Fruit fly (Drosophila melanogaster): ENCODE data around the gene CG12375.

Gene CG12375

DNA sequence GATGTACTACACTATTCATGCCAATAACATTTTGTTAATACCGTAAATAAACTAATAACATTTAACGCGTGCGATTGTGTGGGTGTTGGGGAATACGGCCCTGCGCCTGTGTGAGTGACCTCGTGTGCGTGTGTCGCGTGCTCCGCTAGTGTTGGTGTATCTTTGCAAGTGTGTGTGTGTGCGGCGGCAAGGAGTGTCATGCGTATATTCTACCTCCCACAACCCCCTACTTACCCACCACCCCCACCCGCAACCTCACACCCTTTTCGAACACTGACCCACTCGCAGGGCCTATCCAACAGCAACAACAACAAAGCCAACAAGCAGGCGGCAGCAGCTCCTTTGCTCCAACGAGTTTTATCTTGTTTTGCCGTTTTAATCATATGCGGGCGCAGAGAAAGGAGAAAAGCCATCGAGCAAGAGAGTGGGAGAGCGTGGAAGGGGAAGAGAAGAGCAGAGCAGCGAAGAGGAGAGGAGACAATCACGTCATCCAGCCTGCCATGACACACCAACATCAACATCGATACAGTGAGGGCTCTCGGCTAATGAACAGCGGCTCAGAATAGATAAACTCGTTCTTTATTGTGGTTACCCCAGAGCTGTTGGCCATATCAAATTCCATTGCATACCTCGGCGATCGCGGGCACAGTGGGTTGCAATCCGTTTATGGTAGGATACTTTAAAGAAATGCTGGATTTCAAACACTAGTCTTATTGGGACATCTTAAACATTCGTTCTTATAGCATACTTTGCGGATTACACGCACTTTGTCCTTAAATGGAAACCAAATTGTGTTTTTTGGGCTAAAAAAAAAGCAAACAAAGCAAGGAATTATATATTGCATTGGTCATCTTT lies 42.1 kb downstream of the CG12375 start (continued):
- no peak for TF ChIP-seq Sry-β (GFP tag; optimal IDR thresholded peaks at IDR 0.05)
- TF ChIP-seq CG7745 (tag; optimal IDR thresholded peaks at IDR 0.05) = peak; percentile 30
- TF ChIP-seq CG2120 (GFP tag; optimal IDR thresholded peaks at IDR 0.05) = peak; percentile 46
- no peak for TF ChIP-seq CG11085 (GFP tag; IDR thresholded peaks at IDR 0.05)
- TF ChIP-seq Six4 (GFP tag; optimal IDR thresholded peaks at IDR 0.05) = no peak
- TF ChIP-seq wor (GFP tag; IDR thresholded peaks at IDR 0.05) = no peak
- peak; percentile 19 for TF ChIP-seq D19B (GFP tag; optimal IDR thresholded peaks at IDR 0.05)
- TF ChIP-seq Oaz (GFP tag; IDR thresholded peaks at IDR 0.05) = no peak
- TF ChIP-seq toy (GFP tag; IDR thresholded peaks at IDR 0.05) = no peak
- peak; percentile 17 for TF ChIP-seq schlank (tag; optimal IDR thresholded peaks at IDR 0.05)
- TF ChIP-seq CG18599 (GFP tag; optimal IDR thresholded peaks at IDR 0.05) = peak; percentile 3
- peak; percentile 23 for TF ChIP-seq CG12744 (GFP tag; optimal IDR thresholded peaks at IDR 0.05)
- no peak for TF ChIP-seq CG7556 (GFP tag; optimal IDR thresholded peaks at IDR 0.05)
- TF ChIP-seq CG8765 (GFP tag; IDR thresholded peaks at IDR 0.05) = no peak
- TF ChIP-seq zfh1 (GFP tag; IDR thresholded peaks at IDR 0.05) = no peak
- TF ChIP-seq sqz (GFP tag; optimal IDR thresholded peaks at IDR 0.05) = no peak
- no peak for TF ChIP-seq prd (optimal IDR thresholded peaks at IDR 0.05)
- no peak for TF ChIP-seq prd (GFP tag; IDR thresholded peaks at IDR 0.05)
- TF ChIP-seq CG17186 (GFP tag; optimal IDR thresholded peaks at IDR 0.05) = no peak
- peak; percentile 31 for TF ChIP-seq nom (GFP tag; optimal IDR thresholded peaks at IDR 0.05)
- TF ChIP-seq al (GFP tag; IDR thresholded peaks at IDR 0.05) = no peak
- TF ChIP-seq Mad (GFP tag; optimal IDR thresholded peaks at IDR 0.05) = no peak
- TF ChIP-seq NFAT (GFP tag; IDR thresholded peaks at IDR 0.05) = no peak
- no peak for TF ChIP-seq vfl (GFP tag; optimal IDR thresholded peaks at IDR 0.05)
- TF ChIP-seq CG30020 (tag; optimal IDR thresholded peaks at IDR 0.05) = no peak
- TF ChIP-seq otp (GFP tag; IDR thresholded peaks at IDR 0.05) = no peak
- TF ChIP-seq CG4360 (GFP tag; IDR thresholded peaks at IDR 0.05) = peak; percentile 74
- peak; percentile 68 for TF ChIP-seq Med (GFP tag)
- 0 out of 3 replicates have a peak, but pooled peaks have one; percentile 47 for TF ChIP-seq CG2199 (GFP tag; IDR thresholded peaks at IDR 0.05)
- peak; percentile 21 for TF ChIP-seq cwo (GFP tag; optimal IDR thresholded peaks at IDR 0.05)
- peak; percentile 56 for TF ChIP-seq abd-A (tag; optimal IDR thresholded peaks at IDR 0.05)
- peak; percentile 11 for TF ChIP-seq jumu (GFP tag; optimal IDR thresholded peaks at IDR 0.05)
- no peak for TF ChIP-seq hbn (GFP tag; IDR thresholded peaks at IDR 0.05; ENCODE audit: partially characterized antibody)
- TF ChIP-seq CG9932 (GFP tag; IDR thresholded peaks at IDR 0.05) = peak; percentile 36; the same call in 1 of the 2 replicates
- no peak for TF ChIP-seq CG10462 (GFP tag; optimal IDR thresholded peaks at IDR 0.05)
- peak; percentile 87 for TF ChIP-seq gcm (GFP tag; optimal IDR thresholded peaks at IDR 0.05)
- no peak for TF ChIP-seq luna (GFP tag; optimal IDR thresholded peaks at IDR 0.05)
- TF ChIP-seq shn (GFP tag; optimal IDR thresholded peaks at IDR 0.05) = peak; percentile 12
- no peak for TF ChIP-seq maf-S (GFP tag; optimal IDR thresholded peaks at IDR 0.05)
- TF ChIP-seq Gug (GFP tag; IDR thresholded peaks at IDR 0.05) = no peak
- TF ChIP-seq HLH54F (GFP tag; optimal IDR thresholded peaks at IDR 0.05) = no peak
- TF ChIP-seq knrl (GFP tag; IDR thresholded peaks at IDR 0.05; ENCODE audit: partially characterized antibody) = no peak
- TF ChIP-seq lilli (GFP tag; optimal IDR thresholded peaks at IDR 0.05) = no peak
- TF ChIP-seq insv (GFP tag; optimal IDR thresholded peaks at IDR 0.05) = peak; percentile 63 to 93
- peak; percentile 87 for TF ChIP-seq grau (tag; optimal IDR thresholded peaks at IDR 0.05)
- 0 out of 3 replicates have a peak, but pooled peaks have one; percentile 31 for TF ChIP-seq z (GFP tag; IDR thresholded peaks at IDR 0.05)
- TF ChIP-seq Sry-δ (GFP tag; optimal IDR thresholded peaks at IDR 0.05) = no peak
- no peak for TF ChIP-seq Camta (GFP tag; optimal IDR thresholded peaks at IDR 0.05)
- peak; percentile 75 for TF ChIP-seq grn (GFP tag; optimal IDR thresholded peaks at IDR 0.05)
- no peak for TF ChIP-seq pros (GFP tag; optimal IDR thresholded peaks at IDR 0.05)
